Fruit fly (Drosophila melanogaster): ENCODE data around the gene ranshi.

DNA sequence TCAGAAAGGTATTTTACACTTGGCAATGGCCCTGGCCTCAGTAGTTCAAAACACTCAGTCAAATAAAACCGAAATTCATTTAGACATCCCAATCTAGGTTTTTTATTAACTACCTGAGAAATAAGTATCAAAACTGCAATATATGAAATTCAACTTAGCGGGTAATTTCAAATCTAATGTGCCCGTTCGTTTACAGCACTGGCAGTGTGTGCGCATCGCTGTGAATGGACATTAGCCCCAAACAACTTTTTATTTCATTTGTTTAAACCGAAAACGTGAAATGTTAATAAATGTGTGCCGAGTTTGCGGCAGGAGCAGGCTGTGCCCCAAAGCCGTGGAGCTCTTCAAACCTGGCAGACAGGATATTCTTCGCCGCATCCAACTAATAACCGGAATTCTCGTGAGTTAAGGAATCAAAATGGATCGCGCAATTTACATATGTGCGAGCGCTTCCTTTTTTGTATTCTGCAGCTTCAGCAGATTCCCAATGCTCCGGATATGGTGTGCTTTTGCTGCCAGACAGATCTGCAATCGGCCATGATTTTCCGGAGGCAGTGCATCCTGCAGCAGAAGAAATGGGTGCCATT, 6.4 kb downstream of the ranshi start, which contains the start of gene nom:
- TF ChIP-seq CHES-1-like (GFP tag; optimal IDR thresholded peaks at IDR 0.05) = no peak
- TF ChIP-seq pita (GFP tag; optimal IDR thresholded peaks at IDR 0.05) = no peak
- no peak for TF ChIP-seq grn (GFP tag; optimal IDR thresholded peaks at IDR 0.05)
- no peak for TF ChIP-seq Hr39 (optimal IDR thresholded peaks at IDR 0.05)
- TF ChIP-seq Opbp (GFP tag; IDR thresholded peaks at IDR 0.05; ENCODE audit: partially characterized antibody) = no peak
- TF ChIP-seq Stat92E (GFP tag; optimal IDR thresholded peaks at IDR 0.05) = no peak
- no peak for TF ChIP-seq org-1 (GFP tag; optimal IDR thresholded peaks at IDR 0.05)
- TF ChIP-seq CG10366 (GFP tag; IDR thresholded peaks at IDR 0.05) = no peak
- TF ChIP-seq ash1 (GFP tag; optimal IDR thresholded peaks at IDR 0.05) = no peak

Measured in whole organism, embryonic.